1 fruit fly cellular context compared by ENCODE assay signal in the genomic region with DNA sequence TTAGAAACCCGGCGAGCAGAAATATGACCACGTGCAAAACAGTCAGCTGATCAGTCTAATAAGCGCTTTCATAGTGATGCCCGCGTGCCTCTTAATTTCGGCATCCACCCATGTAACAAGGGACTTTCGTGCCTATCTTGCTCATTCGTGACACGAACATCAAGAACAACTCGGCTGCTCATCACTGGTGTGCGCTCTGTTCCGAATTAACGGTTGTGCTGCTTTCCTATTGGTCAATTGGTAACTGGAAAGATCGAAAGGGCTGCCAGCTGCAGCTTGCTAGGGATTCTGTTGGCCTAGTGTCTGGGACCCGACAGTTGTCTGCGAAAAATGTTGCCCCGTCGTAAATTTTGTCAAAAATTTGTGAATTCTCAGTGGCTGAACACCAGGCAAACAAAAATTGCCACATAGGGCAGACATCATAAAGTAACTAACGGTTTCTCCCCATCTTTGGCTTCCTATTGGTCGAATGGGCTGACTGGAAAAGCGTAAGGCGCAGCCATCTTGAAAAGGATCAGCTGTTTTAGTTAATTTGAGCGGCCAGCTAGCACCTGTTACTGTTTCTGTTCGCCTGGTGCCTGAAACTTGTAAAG.
A peak's percentile ranks its signal among the peaks of the same experiment; 100 is the strongest.
TF ChIP-seq lines count a peak whose summit lies in the region.

No protein-coding gene starts in this region.

TF ChIP-seq in whole organism, embryonic, 481 proteins besides CTCF, POLR2A, EP300 and RAD21 (continued from another document):
- TF ChIP-seq CG30431 (GFP tag; optimal IDR thresholded peaks at IDR 0.05; lab: Kevin White, UChicago) (no peak), CG7987 (GFP tag; optimal IDR thresholded peaks at IDR 0.05; lab: Kevin White, UChicago) (peak; percentile 44), Tbp (GFP tag; optimal IDR thresholded peaks at IDR 0.05; lab: Kevin White, UChicago) (no peak), CG1832 (GFP tag; optimal IDR thresholded peaks at IDR 0.05; lab: Kevin White, UChicago) (no peak), CG6854 (GFP tag; optimal IDR thresholded peaks at IDR 0.05; lab: Kevin White, UChicago) (no peak), E2f2 (GFP tag; IDR thresholded peaks at IDR 0.05; lab: Robert Waterston, UW) (peak; percentile 22; the same call in 1 of the 2 replicates), yki (optimal IDR thresholded peaks at IDR 0.05; lab: Kevin White, UChicago) (no peak), otp (GFP tag; IDR thresholded peaks at IDR 0.05; lab: Robert Waterston, UW) (0 out of 3 replicates have a peak, but pooled peaks have one; percentile 39), crol (GFP tag; IDR thresholded peaks at IDR 0.05; lab: Robert Waterston, UW) (no peak), fu2 (GFP tag; optimal IDR thresholded peaks at IDR 0.05; lab: Kevin White, UChicago) (no peak), B-H2 (GFP tag; optimal IDR thresholded peaks at IDR 0.05; lab: Kevin White, UChicago) (peak; percentile 47), Mes4 (GFP tag; optimal IDR thresholded peaks at IDR 0.05; lab: Kevin White, UChicago) (no peak), esg (GFP tag; conservative IDR thresholded peaks at IDR 0.05; lab: Robert Waterston, UW) (no peak), unc-4 (GFP tag; IDR thresholded peaks at IDR 0.05; lab: Robert Waterston, UW; ENCODE audit: partially characterized antibody) (peak; percentile 93), z (GFP tag; IDR thresholded peaks at IDR 0.05; lab: Robert Waterston, UW) (no peak), CG8290 (GFP tag; optimal IDR thresholded peaks at IDR 0.05; lab: Kevin White, UChicago) (no peak), CG8290 (tag; optimal IDR thresholded peaks at IDR 0.05; lab: Kevin White, UChicago) (peak in 1 of 2 experiments; percentile 79), corto (GFP tag; optimal IDR thresholded peaks at IDR 0.05; lab: Kevin White, UChicago) (peak; percentile 59), ro (GFP tag; IDR thresholded peaks at IDR 0.05; lab: Robert Waterston, UW) (no peak), wdn (GFP tag; IDR thresholded peaks at IDR 0.05; lab: Robert Waterston, UW) (no peak), CG13894 (tag; optimal IDR thresholded peaks at IDR 0.05; lab: Kevin White, UChicago) (peak; percentile 44), CG6683 (GFP tag; optimal IDR thresholded peaks at IDR 0.05; lab: Kevin White, UChicago) (no peak), CG9609 (GFP tag; optimal IDR thresholded peaks at IDR 0.05; lab: Kevin White, UChicago) (no peak), Sin3A (optimal IDR thresholded peaks at IDR 0.05; lab: Kevin White, UChicago) (no peak), Ravus (GFP tag; IDR thresholded peaks at IDR 0.05; lab: Robert Waterston, UW) (no peak), bcd (GFP tag; optimal IDR thresholded peaks at IDR 0.05; lab: Kevin White, UChicago) (no peak), Hand (GFP tag; optimal IDR thresholded peaks at IDR 0.05; lab: Kevin White, UChicago) (no peak), CG33557 (GFP tag; optimal IDR thresholded peaks at IDR 0.05; lab: Kevin White, UChicago) (no peak), CG14014 (GFP tag; IDR thresholded peaks at IDR 0.05; lab: Robert Waterston, UW) (no peak), sob (GFP tag; IDR thresholded peaks at IDR 0.05; lab: Robert Waterston, UW) (no peak), hb (GFP tag; IDR thresholded peaks at IDR 0.05; lab: Robert Waterston, UW; ENCODE audit: partially characterized antibody) (peak; percentile 88), Aef1 (GFP tag; IDR thresholded peaks at IDR 0.05; lab: Robert Waterston, UW) (no peak), CG16815 (GFP tag; optimal IDR thresholded peaks at IDR 0.05; lab: Kevin White, UChicago) (no peak), CG12769 (tag; optimal IDR thresholded peaks at IDR 0.05; lab: Kevin White, UChicago) (no peak), slp2 (GFP tag; optimal IDR thresholded peaks at IDR 0.05; lab: Kevin White, UChicago) (no peak), Elba2 (GFP tag; optimal IDR thresholded peaks at IDR 0.05; lab: Kevin White, UChicago) (peak; percentile 99), CG3163 (GFP tag; optimal IDR thresholded peaks at IDR 0.05; lab: Kevin White, UChicago) (no peak), lov (optimal IDR thresholded peaks at IDR 0.05; lab: Kevin White, UChicago) (no peak), lov (GFP tag; IDR thresholded peaks at IDR 0.05; lab: Robert Waterston, UW) (no peak), CG8388 (GFP tag; optimal IDR thresholded peaks at IDR 0.05; lab: Kevin White, UChicago) (no peak)
